Worm (Caenorhabditis elegans): ENCODE measurements around the gene srz-61.

Gene srz-61

ce11 chrIV:16336721-16337120 lies 15.8 kb downstream of the srz-61 start, which contains the start of gene C35D6.13:
C35D6.13 (plus strand) TSS chrIV:16337021.
- TF ChIP-seq F10B5.3 (tag; optimal IDR thresholded peaks at IDR 0.05) (no peak), ceh-32 (tag; optimal IDR thresholded peaks at IDR 0.05; ENCODE audit: poor library complexity) (no peak), dpl-1 (GFP tag; optimal IDR thresholded peaks at IDR 0.05) (no peak), lin-29 (GFP tag; IDR thresholded peaks at IDR 0.05) (no peak), nhr-28 (tag; optimal IDR thresholded peaks at IDR 0.05) (no peak), nhr-11 (tag; optimal IDR thresholded peaks at IDR 0.05) (no peak), pqm-1 (tag; optimal IDR thresholded peaks at IDR 0.05) (no peak), ztf-7 (tag; optimal IDR thresholded peaks at IDR 0.05) (no peak), ceh-82 (tag; optimal IDR thresholded peaks at IDR 0.05) (no peak), T20F7.1 (GFP tag; optimal IDR thresholded peaks at IDR 0.05) (no peak), hlh-11 (tag; optimal IDR thresholded peaks at IDR 0.05) (no peak), fos-1 (tag; optimal IDR thresholded peaks at IDR 0.05) (no peak), mep-1 (tag; optimal IDR thresholded peaks at IDR 0.05) (no peak), nhr-237 (tag; optimal IDR thresholded peaks at IDR 0.05) (no peak)

DNA sequence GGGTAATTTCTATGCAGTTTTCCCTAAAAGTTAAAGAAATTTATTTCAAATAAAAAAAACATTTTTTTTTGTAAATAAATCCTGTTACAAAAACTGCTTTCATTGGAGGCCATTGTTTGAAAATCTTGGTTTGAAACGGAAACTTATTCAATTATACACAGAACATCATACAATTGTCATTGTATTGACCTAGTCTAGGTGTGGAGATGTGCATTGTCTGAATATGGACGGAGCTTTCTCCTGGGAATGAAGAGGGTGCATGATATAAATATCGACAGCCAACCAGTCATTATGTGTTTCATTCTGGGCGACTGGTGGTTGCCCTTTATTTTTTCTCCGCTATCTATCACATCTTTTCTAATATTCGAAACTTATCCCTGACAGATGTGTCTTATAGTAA lies 25.5 kb downstream of the srz-61 start, which contains the start of gene C35D6.3:
TSS of gene C35D6.3 (plus strand) at position 301 of the 400 bp plus-strand sequence.
- TF ChIP-seq aha-1 (tag) (peak; percentile 31), F26F4.8 (GFP tag; conservative IDR thresholded peaks at IDR 0.05) (no peak), lin-13 (GFP tag; optimal IDR thresholded peaks at IDR 0.05) (no peak), unc-39 (tag; optimal IDR thresholded peaks at IDR 0.05) (no peak)

- no peak for TF ChIP-seq nhr-102 (tag; optimal IDR thresholded peaks at IDR 0.05)
- TF ChIP-seq rbr-2 (tag; optimal IDR thresholded peaks at IDR 0.05): no peak
- TF ChIP-seq dmd-8 (GFP tag; IDR thresholded peaks at IDR 0.05): no peak
- TF ChIP-seq hlh-30 (tag; optimal IDR thresholded peaks at IDR 0.05; ENCODE audit: insufficient read depth): no peak
- TF ChIP-seq ztf-11 (tag; optimal IDR thresholded peaks at IDR 0.05): no peak
- TF ChIP-seq dve-1 (tag; optimal IDR thresholded peaks at IDR 0.05; ENCODE audit: insufficient read depth): no peak
- no peak for TF ChIP-seq D1046.2 (GFP tag; IDR thresholded peaks at IDR 0.05)
Measured at ce11 chrIV:16350690-16351089, 29.7 kb downstream of the srz-61 start, which contains the start of gene C35D6.4. C35D6.4 (plus strand) TSS chrIV:16350990.

ce11 chrIV:16364581-16364980 lies 43.6 kb downstream of the srz-61 start:
- TF ChIP-seq nhr-11 (tag; optimal IDR thresholded peaks at IDR 0.05) (no peak), pqm-1 (tag; optimal IDR thresholded peaks at IDR 0.05) (peak; percentile 1), daf-16 (GFP tag; optimal IDR thresholded peaks at IDR 0.05) (no peak), daf-16 (tag; optimal IDR thresholded peaks at IDR 0.05) (peak; percentile 70), zag-1 (tag; optimal IDR thresholded peaks at IDR 0.05) (no peak), aha-1 (tag) (peak; percentile 56), dve-1 (tag; optimal IDR thresholded peaks at IDR 0.05; ENCODE audit: insufficient read depth) (peak; percentile 49)

ce11 chrIV:16370592-16370991 lies 49.6 kb downstream of the srz-61 start:
- no peak for TF ChIP-seq Y5F2A.4 (GFP tag; optimal IDR thresholded peaks at IDR 0.05)
